Worm (Caenorhabditis elegans) whole organism, L1 larva: ENCODE results near the gene fbxa-1.

Source experiments
- C04F5.9 ChIP-seq: sonication (generic microtip); optimal IDR thresholded peaks from 2 replicates; lab custom pipeline; 2016; ENCODE audit warnings: missing genetic modification characterization, missing compliant biosample characterization
- C16A3.4 ChIP-seq: fragments of 150-350 bp; optimal IDR thresholded peaks from 2 replicates; lab custom pipeline; 2014; ENCODE audit warnings: missing biosample characterization, missing genetic modification characterization
- C34B4.2 ChIP-seq: sonication (generic microtip); optimal IDR thresholded peaks from 2 replicates; lab custom pipeline; 2017; ENCODE audit warnings: mild to moderate bottlenecking, missing genetic modification characterization, missing compliant biosample characterization
- F16B12.6 ChIP-seq: fragments of 150-350 bp; optimal IDR thresholded peaks from 2 replicates; lab custom pipeline; 2014; ENCODE audit warnings: missing biosample characterization, missing genetic modification characterization
- Y116A8C.19 ChIP-seq: sonication (generic microtip); optimal IDR thresholded peaks from 2 replicates; lab custom pipeline; 2016; ENCODE audit warnings: missing compliant biosample characterization, missing genetic modification characterization, borderline replicate concordance
- aha-1 ChIP-seq: fragments of 150-350 bp; optimal IDR thresholded peaks from 2 replicates; lab custom pipeline; 2014; ENCODE audit warnings: missing biosample characterization, missing genetic modification characterization
- blmp-1 ChIP-seq: fragments of 150-350 bp; optimal IDR thresholded peaks from 2 replicates; lab custom pipeline; 2014; ENCODE audit warnings: missing biosample characterization, missing genetic modification characterization
- ceh-82 ChIP-seq, 3 experiments: fragments of 150-350 bp in 1 of 3; sonication (generic microtip) in 2 of 3; optimal IDR thresholded peaks; 2 replicates each; lab custom pipeline; 2014 to 2017; ENCODE audit warnings: missing biosample characterization in 3 of 3, missing genetic modification characterization in 3 of 3
- ceh-90 ChIP-seq: sonication (generic microtip); optimal IDR thresholded peaks from 2 replicates; lab custom pipeline; 2016; ENCODE audit warnings: missing genetic modification characterization, missing compliant biosample characterization
- ces-1 ChIP-seq: fragments of 150-350 bp; optimal IDR thresholded peaks from 2 replicates; lab custom pipeline; 2014; ENCODE audit warnings: missing biosample characterization, missing genetic modification reagents, missing genetic modification characterization
- dsc-1 ChIP-seq: sonication (generic microtip); optimal IDR thresholded peaks from 2 replicates; lab custom pipeline; 2016; ENCODE audit warnings: mild to moderate bottlenecking, missing genetic modification characterization, missing compliant biosample characterization
- efl-1 ChIP-seq, 4 experiments: fragments of 150-350 bp; optimal IDR thresholded peaks in 3 of 4; peaks in 1 of 4; 1 replicate in 1 of 4; 2 replicates in 3 of 4; lab custom pipeline; 2014; ENCODE audit warnings: missing biosample characterization in 2 of 4, missing genetic modification characterization in 2 of 4, missing genetic modification reagents in 2 of 4
- egl-13 ChIP-seq: sonication (generic microtip); optimal IDR thresholded peaks from 2 replicates; lab custom pipeline; 2016; ENCODE audit warnings: missing genotype, missing genetic modification reagents, missing genetic modification characterization, missing compliant biosample characterization
- ets-5 ChIP-seq: fragments of 200-800 bp; sonication (Bioruptor generic); IDR thresholded peaks from 2 replicates; pipeline ENCODE4 v1.3.6; 2022; ENCODE audit warnings: missing genetic modification characterization, missing compliant biosample characterization
- fkh-10 ChIP-seq: sonication (generic microtip); optimal IDR thresholded peaks from 2 replicates; lab custom pipeline; 2017; ENCODE audit warnings: missing biosample characterization, missing genetic modification reagents, missing genetic modification characterization
- fkh-8 ChIP-seq: sonication (generic microtip); optimal IDR thresholded peaks from 2 replicates; lab custom pipeline; 2016; ENCODE audit warnings: mild to moderate bottlenecking, missing genetic modification characterization, missing compliant biosample characterization
- fos-1 ChIP-seq: fragments of 150-350 bp; optimal IDR thresholded peaks from 2 replicates; lab custom pipeline; 2014; ENCODE audit warnings: missing biosample characterization, missing genetic modification characterization
- grh-1 ChIP-seq: fragments of 200-800 bp; sonication (Bioruptor generic); IDR thresholded peaks from 2 replicates; pipeline ENCODE4 v1.3.6; 2022; ENCODE audit warnings: missing genetic modification reagents, missing genetic modification characterization, missing compliant biosample characterization
- jun-1 ChIP-seq: fragments of 150-350 bp; optimal IDR thresholded peaks from 2 replicates; lab custom pipeline; 2014; ENCODE audit warnings: missing biosample characterization, missing genetic modification reagents, missing genetic modification characterization
- lin-13 ChIP-seq: fragments of 150-350 bp; optimal IDR thresholded peaks from 2 replicates; lab custom pipeline; 2014; ENCODE audit warnings: missing biosample characterization, missing genetic modification reagents, missing genetic modification characterization
- lin-14 ChIP-seq: fragments of 200-800 bp; sonication (Bioruptor generic); optimal IDR thresholded peaks from 2 replicates; lab custom pipeline; 2018; ENCODE audit warnings: mild to moderate bottlenecking, missing genetic modification characterization, moderate library complexity, missing compliant biosample characterization
- lin-39 ChIP-seq: fragments of 150-350 bp; optimal IDR thresholded peaks from 2 replicates; lab custom pipeline; 2014; ENCODE audit warnings: missing biosample characterization, missing genetic modification reagents, missing genetic modification characterization
- lsy-2 ChIP-seq, 2 experiments: fragments of 150-350 bp; optimal IDR thresholded peaks; 2 replicates each; lab custom pipeline; 2014; ENCODE audit warnings: missing biosample characterization in 2 of 2, missing genetic modification characterization in 2 of 2
- mab-9 ChIP-seq: fragments of 200-800 bp; sonication (Bioruptor generic); IDR thresholded peaks from 2 replicates; pipeline ENCODE4 v1.3.6; 2022; ENCODE audit warnings: missing genetic modification reagents, missing genetic modification characterization, missing compliant biosample characterization
- mdl-1 ChIP-seq, 2 experiments: fragments of 150-350 bp; optimal IDR thresholded peaks; 2 replicates each; lab custom pipeline; 2014 to 2017; ENCODE audit warnings: missing biosample characterization in 2 of 2, missing genetic modification characterization in 2 of 2, inconsistent platforms in 1 of 2
- nhr-19 ChIP-seq: fragments of 200-800 bp; sonication (Bioruptor generic); conservative IDR thresholded peaks from 2 replicates; pipeline ENCODE4 v1.3.6; 2022; ENCODE audit warnings: missing genetic modification characterization, missing compliant biosample characterization
- nhr-28 ChIP-seq: fragments of 150-350 bp; optimal IDR thresholded peaks from 2 replicates; lab custom pipeline; 2014; ENCODE audit warnings: missing biosample characterization, missing genetic modification characterization
- nhr-76 ChIP-seq: sonication (generic microtip); optimal IDR thresholded peaks from 2 replicates; lab custom pipeline; 2017; ENCODE audit warnings: missing biosample characterization, missing genetic modification characterization
- nhr-85 ChIP-seq: sonication (generic microtip); peaks from one replicate; lab custom pipeline; 2016; ENCODE audit warnings: missing genetic modification characterization, inconsistent platforms, missing compliant biosample characterization
- pqm-1 ChIP-seq: sonication (generic microtip); optimal IDR thresholded peaks from 3 replicates; lab custom pipeline; 2017; ENCODE audit warnings: missing biosample characterization, missing genetic modification characterization
- rnt-1 ChIP-seq: sonication (generic microtip); optimal IDR thresholded peaks from 2 replicates; lab custom pipeline; 2016; ENCODE audit warnings: mild to moderate bottlenecking, missing genetic modification characterization, moderate library complexity, missing compliant biosample characterization
- skn-1 ChIP-seq: fragments of 150-350 bp; optimal IDR thresholded peaks from 2 replicates; lab custom pipeline; 2014; ENCODE audit warnings: missing biosample characterization, missing genetic modification characterization
- snpc-4 ChIP-seq: fragments of 150-350 bp; optimal IDR thresholded peaks from 2 replicates; lab custom pipeline; 2014; ENCODE audit warnings: missing biosample characterization, missing genetic modification characterization
- sptf-1 ChIP-seq: fragments of 150-350 bp; optimal IDR thresholded peaks from 2 replicates; lab custom pipeline; 2014; ENCODE audit warnings: missing biosample characterization, missing genetic modification characterization
- tbx-2 ChIP-seq: sonication (generic microtip); optimal IDR thresholded peaks from 2 replicates; lab custom pipeline; 2016; ENCODE audit warnings: missing genetic modification characterization, missing compliant biosample characterization
- unc-98 ChIP-seq: fragments of 200-800 bp; sonication (Bioruptor generic); IDR thresholded peaks from 2 replicates; pipeline ENCODE4 v1.3.6; 2022; ENCODE audit warnings: missing genetic modification characterization, missing compliant biosample characterization
- vab-15 ChIP-seq: sonication (generic microtip); optimal IDR thresholded peaks from 2 replicates; lab custom pipeline; 2017; ENCODE audit warnings: missing genotype, mild to moderate bottlenecking, missing genetic modification characterization, missing compliant biosample characterization
- zip-4 ChIP-seq: fragments of 200-800 bp; sonication (Bioruptor generic); optimal IDR thresholded peaks from 2 replicates; lab custom pipeline; 2018; ENCODE audit warnings: mild to moderate bottlenecking, missing genetic modification characterization, moderate library complexity, missing compliant biosample characterization
- ztf-4 ChIP-seq: fragments of 150-350 bp; optimal IDR thresholded peaks from 2 replicates; lab custom pipeline; 2014; ENCODE audit warnings: missing biosample characterization, missing genetic modification characterization

Gene fbxa-1

ce11 chrIII:2331033-2331625 lies 23.2 kb upstream of the fbxa-1 start, which contains the start of the genes Y54F10BM.13 and ppm-1.D (continued):
- TF ChIP-seq lsy-2 (tag; optimal IDR thresholded peaks at IDR 0.05; lab: Kevin White, UChicago) (peak; percentile 39 to 65), blmp-1 (peak; percentile 35), aha-1 (tag; lab: Kevin White, UChicago) (no peak), rnt-1 (tag; lab: Kevin White, UChicago) (no peak), jun-1 (tag; lab: Kevin White, UChicago) (no peak), nhr-85 (peak; percentile 28), C34B4.2 (no peak), fkh-8 (peak; percentile 56), ceh-90 (tag; lab: Kevin White, UChicago) (peak; percentile 34), C04F5.9 (peak; percentile 3), mdl-1 (tag; optimal IDR thresholded peaks at IDR 0.05; lab: Kevin White, UChicago) (no peak), ces-1 (GFP tag; lab: Kevin White, UChicago) (no peak), Y116A8C.19 (tag; lab: Kevin White, UChicago) (no peak), C16A3.4 (peak; percentile 31), fos-1 (tag; lab: Kevin White, UChicago) (no peak), unc-98 (peak; percentile 49; the same call in 1 of the 2 replicates), nhr-19 (GFP tag; lab: Robert Waterston, UW) (0 out of 2 replicates have a peak, but pooled peaks have one; percentile 7)

ce11 chrIII:2330389-2330788 lies 22.5 kb upstream of the fbxa-1 start:
- no peak for TF ChIP-seq pqm-1
- TF ChIP-seq zip-4 (GFP tag; lab: Kevin White, UChicago): no peak
- TF ChIP-seq nhr-28 (tag; lab: Kevin White, UChicago): no peak
- TF ChIP-seq efl-1 (optimal IDR thresholded peaks at IDR 0.05; lab: Kevin White, UChicago): no peak
- TF ChIP-seq efl-1 (GFP tag; optimal IDR thresholded peaks at IDR 0.05 in 1 of 2; lab: Kevin White, UChicago): peak in 1 of 2 experiments; percentile 72
- no peak for TF ChIP-seq sptf-1 (tag; lab: Kevin White, UChicago)

- TF ChIP-seq unc-98 (no peak), lin-39 (tag; lab: Kevin White, UChicago) (no peak), blmp-1 (no peak), ztf-4 (tag; lab: Kevin White, UChicago) (no peak), egl-13 (no peak), Y116A8C.19 (tag; lab: Kevin White, UChicago) (no peak), skn-1 (no peak), nhr-28 (tag; lab: Kevin White, UChicago) (no peak), fkh-10 (GFP tag; lab: Kevin White, UChicago) (no peak), ets-5 (GFP tag; lab: Robert Waterston, UW) (no peak), tbx-2 (no peak), ceh-82 (tag; optimal IDR thresholded peaks at IDR 0.05; lab: Kevin White, UChicago) (no peak), vab-15 (tag; lab: Kevin White, UChicago) (no peak), lsy-2 (tag; optimal IDR thresholded peaks at IDR 0.05; lab: Kevin White, UChicago) (no peak), lin-14 (GFP tag; lab: Kevin White, UChicago) (no peak), F16B12.6 (tag; lab: Kevin White, UChicago) (no peak), fos-1 (tag; lab: Kevin White, UChicago) (no peak), dsc-1 (tag; lab: Kevin White, UChicago) (no peak), sptf-1 (tag; lab: Kevin White, UChicago) (no peak)
These were observed 21.4 kb upstream of the fbxa-1 start, which contains the start of gene Y54F10BM.12 for ce11 chrIII:2329336-2329735. TSS of gene Y54F10BM.12 (minus strand) at chrIII:2329679.

ce11 chrIII:2328612-2329011 lies 20.7 kb upstream of the fbxa-1 start:
- TF ChIP-seq tbx-2: no peak
- TF ChIP-seq mab-9 (GFP tag; lab: Robert Waterston, UW): no peak
- TF ChIP-seq egl-13: no peak
- no peak for TF ChIP-seq snpc-4 (tag; lab: Kevin White, UChicago)
- TF ChIP-seq sptf-1 (tag; lab: Kevin White, UChicago): no peak
- TF ChIP-seq lin-13 (GFP tag; lab: Kevin White, UChicago): no peak
- TF ChIP-seq nhr-76 (tag; lab: Kevin White, UChicago): no peak
- TF ChIP-seq nhr-85: no peak
- no peak for TF ChIP-seq grh-1
- no peak for TF ChIP-seq ets-5 (GFP tag; lab: Robert Waterston, UW)
